Worm (Caenorhabditis elegans) whole organism, late embryonic: ENCODE data around the gene T22C8.6.

Source experiments
- C08G9.2 ChIP-seq: sonication (generic microtip); optimal IDR thresholded peaks from 2 replicates; lab custom pipeline; 2016; ENCODE audit warnings: mild to moderate bottlenecking, missing genetic modification characterization, moderate library complexity, missing compliant biosample characterization
- C38D4.7 ChIP-seq: fragments of 200-800 bp; sonication (Bioruptor generic); optimal IDR thresholded peaks from 2 replicates; lab custom pipeline; 2018; ENCODE audit warnings: mild to moderate bottlenecking, missing genetic modification characterization, moderate library complexity, missing compliant biosample characterization
- F13H6.1 ChIP-seq: sonication (generic microtip); optimal IDR thresholded peaks from 2 replicates; lab custom pipeline; 2016; ENCODE audit warnings: missing genetic modification characterization, missing compliant biosample characterization
- K09A11.1 ChIP-seq: sonication (generic microtip); optimal IDR thresholded peaks from 2 replicates; lab custom pipeline; 2017; ENCODE audit warnings: antibody characterized with exemption, mild to moderate bottlenecking, missing genetic modification characterization, missing compliant biosample characterization; ENCODE audit not compliant: insufficient read depth
- T23F11.4 ChIP-seq: fragments of 200-800 bp; sonication (Bioruptor generic); optimal IDR thresholded peaks from 2 replicates; lab custom pipeline; 2018; ENCODE audit warnings: mild to moderate bottlenecking, missing genetic modification characterization, missing compliant biosample characterization
- Y22D7AL.16 ChIP-seq: sonication (generic microtip); optimal IDR thresholded peaks from 2 replicates; lab custom pipeline; 2016; ENCODE audit warnings: missing genetic modification characterization, missing compliant biosample characterization
- ahr-1 ChIP-seq: sonication (generic microtip); optimal IDR thresholded peaks from 2 replicates; lab custom pipeline; 2016; ENCODE audit warnings: missing genetic modification characterization, missing compliant biosample characterization
- ceh-14 ChIP-seq: sonication (generic microtip); optimal IDR thresholded peaks from 2 replicates; lab custom pipeline; 2016; ENCODE audit warnings: missing genotype, missing genetic modification characterization, missing compliant biosample characterization
- ceh-18 ChIP-seq: sonication (generic microtip); optimal IDR thresholded peaks from 2 replicates; lab custom pipeline; 2016; ENCODE audit warnings: missing genetic modification characterization, missing compliant biosample characterization
- ceh-19 ChIP-seq: fragments of 200-800 bp; sonication (Bioruptor generic); optimal IDR thresholded peaks from 2 replicates; lab custom pipeline; 2018; ENCODE audit warnings: mild to moderate bottlenecking, missing genetic modification characterization, missing compliant biosample characterization
- ceh-24 ChIP-seq: sonication (generic microtip); optimal IDR thresholded peaks from 2 replicates; lab custom pipeline; 2016; ENCODE audit warnings: mild to moderate bottlenecking, missing genetic modification characterization, missing compliant biosample characterization
- ceh-31 ChIP-seq: sonication (generic microtip); optimal IDR thresholded peaks from 2 replicates; lab custom pipeline; 2016; ENCODE audit warnings: missing genetic modification characterization, missing compliant biosample characterization
- ceh-34 ChIP-seq: sonication (generic microtip); optimal IDR thresholded peaks from 2 replicates; lab custom pipeline; 2016; ENCODE audit warnings: mild to moderate bottlenecking, missing genetic modification characterization, missing compliant biosample characterization
- ceh-45 ChIP-seq: fragments of 200-800 bp; sonication (Bioruptor generic); IDR thresholded peaks from 2 replicates; pipeline ENCODE4 v1.3.6; 2022; ENCODE audit warnings: missing genetic modification reagents, missing genetic modification characterization, missing compliant biosample characterization
- ceh-6 ChIP-seq: fragments of 200-800 bp; sonication (Bioruptor generic); optimal IDR thresholded peaks from 2 replicates; lab custom pipeline; 2018; ENCODE audit warnings: mild to moderate bottlenecking, missing genetic modification characterization, missing compliant biosample characterization
- ceh-9 ChIP-seq: sonication (generic microtip); optimal IDR thresholded peaks from 2 replicates; lab custom pipeline; 2016; ENCODE audit warnings: mild to moderate bottlenecking, missing genetic modification characterization, inconsistent platforms, missing compliant biosample characterization
- dve-1 ChIP-seq: sonication (generic microtip); optimal IDR thresholded peaks from 2 replicates; lab custom pipeline; 2017; ENCODE audit warnings: antibody characterized with exemption, mild to moderate bottlenecking, missing genetic modification characterization, missing compliant biosample characterization
- elt-2 ChIP-seq: sonication (generic microtip); optimal IDR thresholded peaks from 2 replicates; lab custom pipeline; 2016; ENCODE audit warnings: missing genetic modification reagents, missing genetic modification characterization, missing compliant biosample characterization
- ets-4 ChIP-seq: sonication (generic microtip); optimal IDR thresholded peaks from 2 replicates; lab custom pipeline; 2016; ENCODE audit warnings: missing genetic modification characterization, missing compliant biosample characterization
- eyg-1 ChIP-seq: sonication (generic microtip); optimal IDR thresholded peaks from 2 replicates; lab custom pipeline; 2016; ENCODE audit warnings: missing genotype, missing genetic modification characterization, missing compliant biosample characterization
- fkh-10 ChIP-seq: fragments of 150-350 bp; optimal IDR thresholded peaks from 2 replicates; lab custom pipeline; 2014; ENCODE audit warnings: missing biosample characterization, missing genetic modification reagents, missing genetic modification characterization
- fkh-6 ChIP-seq: sonication (generic microtip); optimal IDR thresholded peaks from 2 replicates; lab custom pipeline; 2016; ENCODE audit warnings: missing genetic modification characterization, missing compliant biosample characterization
- hlh-13 ChIP-seq: fragments of 200-800 bp; sonication (Bioruptor generic); optimal IDR thresholded peaks from 2 replicates; lab custom pipeline; 2018; ENCODE audit warnings: mild to moderate bottlenecking, missing genetic modification characterization, missing compliant biosample characterization
- hlh-15 ChIP-seq: sonication (generic microtip); optimal IDR thresholded peaks from 2 replicates; lab custom pipeline; 2016; ENCODE audit warnings: missing genetic modification characterization, missing compliant biosample characterization
- hlh-30 ChIP-seq: sonication (generic microtip); optimal IDR thresholded peaks from 2 replicates; lab custom pipeline; 2017; ENCODE audit warnings: antibody characterized with exemption, missing genetic modification characterization, missing compliant biosample characterization; ENCODE audit not compliant: insufficient read depth
- hlh-8 ChIP-seq: sonication (generic microtip); optimal IDR thresholded peaks from 2 replicates; lab custom pipeline; 2016; ENCODE audit warnings: missing genotype, missing genetic modification characterization, missing compliant biosample characterization
- mec-3 ChIP-seq: sonication (generic microtip); optimal IDR thresholded peaks from 2 replicates; lab custom pipeline; 2016; ENCODE audit warnings: borderline replicate concordance, missing genetic modification characterization, missing compliant biosample characterization
- nfya-1 ChIP-seq: sonication (generic microtip); optimal IDR thresholded peaks from 2 replicates; lab custom pipeline; 2017; ENCODE audit warnings: missing genetic modification characterization, mild to moderate bottlenecking, missing compliant biosample characterization, antibody characterized with exemption, moderate library complexity
- odd-2 ChIP-seq: sonication (generic microtip); optimal IDR thresholded peaks from 2 replicates; lab custom pipeline; 2017; ENCODE audit warnings: antibody characterized with exemption, mild to moderate bottlenecking, missing genetic modification characterization, missing compliant biosample characterization
- pax-1 ChIP-seq: fragments of 150-350 bp; optimal IDR thresholded peaks from 2 replicates; lab custom pipeline; 2014; ENCODE audit warnings: missing biosample characterization, missing genetic modification characterization
- pha-2 ChIP-seq: sonication (generic microtip); optimal IDR thresholded peaks from 2 replicates; lab custom pipeline; 2017; ENCODE audit warnings: mild to moderate bottlenecking, missing genetic modification characterization, missing compliant biosample characterization
- pros-1 ChIP-seq: fragments of 150-350 bp; optimal IDR thresholded peaks from 2 replicates; lab custom pipeline; 2014; ENCODE audit warnings: missing biosample characterization, missing genetic modification reagents, missing genetic modification characterization
- ref-2 ChIP-seq: sonication (generic microtip); optimal IDR thresholded peaks from 2 replicates; lab custom pipeline; 2016; ENCODE audit warnings: missing genetic modification characterization, missing compliant biosample characterization
- rnt-1 ChIP-seq: sonication (generic microtip); optimal IDR thresholded peaks from 2 replicates; lab custom pipeline; 2016; ENCODE audit warnings: missing genetic modification characterization, missing compliant biosample characterization
- sox-2 ChIP-seq: fragments of 200-800 bp; sonication (Bioruptor generic); IDR thresholded peaks from 2 replicates; pipeline ENCODE4 v1.3.6; 2022; ENCODE audit warnings: missing genetic modification reagents, missing genetic modification characterization, missing compliant biosample characterization
- ttx-3 ChIP-seq: sonication (generic microtip); optimal IDR thresholded peaks from 2 replicates; lab custom pipeline; 2016; ENCODE audit warnings: missing genetic modification reagents, missing genetic modification characterization, missing compliant biosample characterization
- unc-42 ChIP-seq: sonication (generic microtip); optimal IDR thresholded peaks from 2 replicates; lab custom pipeline; 2016; ENCODE audit warnings: missing genotype, missing genetic modification characterization, missing compliant biosample characterization
- unc-55 ChIP-seq: sonication (generic microtip); optimal IDR thresholded peaks from 2 replicates; lab custom pipeline; 2017; ENCODE audit warnings: missing biosample characterization, missing genetic modification reagents, missing genetic modification characterization
- unc-86 ChIP-seq: sonication (generic microtip); optimal IDR thresholded peaks from 2 replicates; lab custom pipeline; 2016; ENCODE audit warnings: missing genetic modification characterization, missing compliant biosample characterization
- ztf-16 ChIP-seq: sonication (generic microtip); optimal IDR thresholded peaks from 2 replicates; lab custom pipeline; 2017; ENCODE audit warnings: missing genetic modification characterization, missing compliant biosample characterization

T22C8.6 gene

ce11 chrII:8630088-8630487, at the start of gene T22C8.6:
Gene T22C8.6, minus strand, starts transcription at chrII:8630281.
- no peak for TF ChIP-seq Y22D7AL.16
- TF ChIP-seq hlh-30: no peak
- TF ChIP-seq rnt-1 (tag; lab: Kevin White, UChicago): no peak
- TF ChIP-seq dve-1: no peak
- TF ChIP-seq nfya-1: no peak
- TF ChIP-seq unc-42 (tag; lab: Kevin White, UChicago): no peak
- TF ChIP-seq ceh-31 (tag; lab: Kevin White, UChicago): no peak
- TF ChIP-seq eyg-1 (tag; lab: Kevin White, UChicago): no peak
- no peak for TF ChIP-seq ref-2 (tag; lab: Kevin White, UChicago)

ce11 chrII:8679799-8680198, 49.7 kb upstream of the T22C8.6 start:
- no peak for TF ChIP-seq nfya-1
- no peak for TF ChIP-seq ceh-6 (GFP tag; lab: Kevin White, UChicago)
- TF ChIP-seq unc-86 (tag; lab: Kevin White, UChicago): no peak
- no peak for TF ChIP-seq hlh-15 (tag; lab: Kevin White, UChicago)
- TF ChIP-seq ceh-18 (tag; lab: Kevin White, UChicago): no peak
- no peak for TF ChIP-seq pax-1 (tag; lab: Kevin White, UChicago)
- TF ChIP-seq elt-2 (tag; lab: Kevin White, UChicago): no peak
- no peak for TF ChIP-seq ceh-24
- TF ChIP-seq eyg-1 (tag; lab: Kevin White, UChicago): no peak
- TF ChIP-seq fkh-6 (tag; lab: Kevin White, UChicago): no peak
- TF ChIP-seq pha-2 (tag; lab: Kevin White, UChicago): no peak

ce11 chrII:8675369-8675768, 45.3 kb upstream of the T22C8.6 start:
- TF ChIP-seq unc-86 (tag; lab: Kevin White, UChicago): no peak
- no peak for TF ChIP-seq odd-2 (tag; lab: Kevin White, UChicago)
- no peak for TF ChIP-seq unc-55 (GFP tag; lab: Kevin White, UChicago)
- no peak for TF ChIP-seq T23F11.4 (GFP tag; lab: Kevin White, UChicago)
- no peak for TF ChIP-seq ceh-9
- TF ChIP-seq pros-1: no peak
- no peak for TF ChIP-seq fkh-10
- TF ChIP-seq C08G9.2 (tag; lab: Kevin White, UChicago): no peak
- TF ChIP-seq mec-3 (tag; lab: Kevin White, UChicago): no peak
- no peak for TF ChIP-seq sox-2 (GFP tag; lab: Robert Waterston, UW)
- no peak for TF ChIP-seq ceh-18 (tag; lab: Kevin White, UChicago)
- no peak for TF ChIP-seq C38D4.7 (GFP tag; lab: Kevin White, UChicago)
- TF ChIP-seq ceh-34: no peak

DNA sequence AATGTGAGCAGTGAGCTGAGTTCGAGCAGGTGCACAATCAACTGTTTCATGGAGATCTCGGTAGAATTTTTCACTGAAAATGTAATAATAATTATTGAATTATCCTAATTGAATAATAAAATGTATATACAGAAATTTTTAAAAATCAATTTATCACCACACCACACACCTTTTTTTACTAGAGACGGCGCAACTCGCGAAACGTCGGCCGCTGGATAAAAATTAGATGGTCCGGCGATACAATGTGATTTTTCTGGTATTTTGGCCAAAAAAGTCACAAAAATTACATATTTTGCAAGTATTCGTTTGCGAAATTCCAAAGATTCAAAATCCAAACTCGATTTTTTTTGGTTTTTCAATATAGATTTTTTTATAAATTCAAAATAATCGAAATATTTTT, 40.8 kb upstream of the T22C8.6 start:
- no peak for TF ChIP-seq ahr-1 (tag; lab: Kevin White, UChicago)

ce11 chrII:8668871-8669270, 38.8 kb upstream of the T22C8.6 start:
- TF ChIP-seq ceh-9 (no peak), fkh-6 (tag; lab: Kevin White, UChicago) (no peak), ets-4 (tag; lab: Kevin White, UChicago) (no peak), pax-1 (tag; lab: Kevin White, UChicago) (no peak), hlh-30 (no peak), ceh-45 (GFP tag; lab: Robert Waterston, UW) (no peak), unc-55 (GFP tag; lab: Kevin White, UChicago) (no peak)

DNA sequence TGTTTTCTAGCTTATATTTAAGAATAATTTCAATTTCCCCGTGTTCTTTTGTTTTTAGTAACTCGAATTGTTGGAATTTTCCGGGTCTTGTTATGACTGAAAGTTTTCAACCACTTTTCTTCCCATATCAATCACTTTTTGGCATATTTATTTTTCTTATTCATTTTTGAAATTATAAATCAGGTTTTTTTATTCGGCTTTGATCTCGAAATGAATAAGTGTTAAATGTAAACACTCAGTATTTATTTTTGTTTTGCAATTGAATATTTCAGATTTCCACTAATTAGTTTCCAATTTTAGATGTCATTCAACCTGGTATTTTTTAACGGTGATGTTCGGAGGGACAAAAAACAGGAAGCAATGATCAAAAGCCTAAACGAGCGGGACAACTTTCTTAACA, 34.5 kb upstream of the T22C8.6 start, which contains the start of gene etc-1:
etc-1 (plus strand) TSS at position 301 of the 400 bp plus-strand sequence.
- TF ChIP-seq ceh-19 (GFP tag; lab: Kevin White, UChicago) (no peak), hlh-13 (GFP tag; lab: Kevin White, UChicago) (no peak), K09A11.1 (tag; lab: Kevin White, UChicago) (no peak), Y22D7AL.16 (no peak), unc-86 (tag; lab: Kevin White, UChicago) (no peak), pros-1 (no peak), ceh-18 (tag; lab: Kevin White, UChicago) (no peak), hlh-30 (no peak), hlh-15 (tag; lab: Kevin White, UChicago) (no peak), ztf-16 (tag; lab: Kevin White, UChicago) (no peak), nfya-1 (no peak), ceh-14 (tag; lab: Kevin White, UChicago) (no peak), elt-2 (tag; lab: Kevin White, UChicago) (no peak), hlh-8 (tag; lab: Kevin White, UChicago) (no peak), ttx-3 (tag; lab: Kevin White, UChicago) (no peak), F13H6.1 (tag; lab: Kevin White, UChicago) (no peak)
